Worm (Caenorhabditis elegans): Measurements from ENCODE around the gene lonp-2.
A peak's percentile ranks its signal among the peaks of the same experiment; 100 is the strongest.

lonp-2 gene

ce11 chrIII:12107441-12107840, at the start of gene lonp-2, which contains the start of gene cest-12:
TSS of gene lonp-2 (plus strand) at chrIII:12107774.
TSS of gene cest-12 (minus strand) at chrIII:12107541.
- TF ChIP-seq tab-1 (GFP tag; IDR thresholded peaks at IDR 0.05) (no peak), med-1 (GFP tag; optimal IDR thresholded peaks at IDR 0.05; ENCODE audit: insufficient read depth) (no peak), ref-1 (GFP tag; conservative IDR thresholded peaks at IDR 0.05) (no peak), klf-2 (GFP tag; conservative IDR thresholded peaks at IDR 0.05) (no peak), cog-1 (tag; optimal IDR thresholded peaks at IDR 0.05) (no peak), T22C8.4 (GFP tag; IDR thresholded peaks at IDR 0.05) (no peak), flt-1 (GFP tag; IDR thresholded peaks at IDR 0.05) (no peak), ztf-29 (GFP tag; IDR thresholded peaks at IDR 0.05) (no peak), ztf-23 (GFP tag; IDR thresholded peaks at IDR 0.05) (no peak)

- TF ChIP-seq T22C8.4 (GFP tag; IDR thresholded peaks at IDR 0.05), result no peak
- 0 out of 2 replicates have a peak, but pooled peaks have one; percentile 43 for TF ChIP-seq ztf-23 (GFP tag; IDR thresholded peaks at IDR 0.05)
- no peak for TF ChIP-seq med-1 (GFP tag; optimal IDR thresholded peaks at IDR 0.05; ENCODE audit: insufficient read depth)
- no peak for TF ChIP-seq ref-1 (GFP tag; conservative IDR thresholded peaks at IDR 0.05)
These were observed 49.1 kb upstream of the lonp-2 start, which contains the start of gene arx-3 for ce11 chrIII:12058429-12058828. TSS of gene arx-3 (minus strand) at chrIII:12058458.

ce11 chrIII:12059521-12059920, 48.1 kb upstream of the lonp-2 start:
- TF ChIP-seq ref-1 (GFP tag; conservative IDR thresholded peaks at IDR 0.05) (no peak), tab-1 (GFP tag; IDR thresholded peaks at IDR 0.05) (no peak), ztf-29 (GFP tag; IDR thresholded peaks at IDR 0.05) (no peak), T22C8.4 (GFP tag; IDR thresholded peaks at IDR 0.05) (no peak), cog-1 (tag; optimal IDR thresholded peaks at IDR 0.05) (no peak), med-1 (GFP tag; optimal IDR thresholded peaks at IDR 0.05; ENCODE audit: insufficient read depth) (no peak), flt-1 (GFP tag; IDR thresholded peaks at IDR 0.05) (no peak), ztf-23 (GFP tag; IDR thresholded peaks at IDR 0.05) (no peak), klf-2 (GFP tag; conservative IDR thresholded peaks at IDR 0.05) (no peak)

- TF ChIP-seq ztf-23 (GFP tag; IDR thresholded peaks at IDR 0.05) (no peak), ref-1 (GFP tag; conservative IDR thresholded peaks at IDR 0.05) (no peak), cog-1 (tag; optimal IDR thresholded peaks at IDR 0.05) (no peak), flt-1 (GFP tag; IDR thresholded peaks at IDR 0.05) (0 out of 2 replicates have a peak, but pooled peaks have one; percentile 16), ztf-29 (GFP tag; IDR thresholded peaks at IDR 0.05) (no peak), med-1 (GFP tag; optimal IDR thresholded peaks at IDR 0.05; ENCODE audit: insufficient read depth) (no peak)
These were observed 47.5 kb upstream of the lonp-2 start for ce11 chrIII:12060092-12060491.

- TF ChIP-seq med-1 (GFP tag; optimal IDR thresholded peaks at IDR 0.05; ENCODE audit: insufficient read depth) (no peak), tab-1 (GFP tag; IDR thresholded peaks at IDR 0.05) (0 out of 2 replicates have a peak, but pooled peaks have one; percentile 11)
These were observed 46.2 kb upstream of the lonp-2 start, which contains the start of gene zyg-8 for ce11 chrIII:12061413-12061812. TSS of gene zyg-8 (plus strand) at chrIII:12061713.

ce11 chrIII:12063934-12064333, 43.6 kb upstream of the lonp-2 start:
- TF ChIP-seq T22C8.4 (GFP tag; IDR thresholded peaks at IDR 0.05) (no peak), flt-1 (GFP tag; IDR thresholded peaks at IDR 0.05) (no peak), ztf-29 (GFP tag; IDR thresholded peaks at IDR 0.05) (no peak), cog-1 (tag; optimal IDR thresholded peaks at IDR 0.05) (no peak), klf-2 (GFP tag; conservative IDR thresholded peaks at IDR 0.05) (no peak), tab-1 (GFP tag; IDR thresholded peaks at IDR 0.05) (no peak), med-1 (GFP tag; optimal IDR thresholded peaks at IDR 0.05; ENCODE audit: insufficient read depth) (no peak), ref-1 (GFP tag; conservative IDR thresholded peaks at IDR 0.05) (no peak), ztf-23 (GFP tag; IDR thresholded peaks at IDR 0.05) (no peak)

- TF ChIP-seq flt-1 (GFP tag; IDR thresholded peaks at IDR 0.05) (no peak), T22C8.4 (GFP tag; IDR thresholded peaks at IDR 0.05) (no peak), ref-1 (GFP tag; conservative IDR thresholded peaks at IDR 0.05) (no peak), tab-1 (GFP tag; IDR thresholded peaks at IDR 0.05) (no peak), med-1 (GFP tag; optimal IDR thresholded peaks at IDR 0.05; ENCODE audit: insufficient read depth) (no peak)
These were observed 43.1 kb upstream of the lonp-2 start for ce11 chrIII:12064494-12064893.

- TF ChIP-seq T22C8.4 (GFP tag; IDR thresholded peaks at IDR 0.05) (no peak), ztf-29 (GFP tag; IDR thresholded peaks at IDR 0.05) (no peak)
These were observed 39.8 kb upstream of the lonp-2 start for ce11 chrIII:12067736-12068135.

- TF ChIP-seq tab-1 (GFP tag; IDR thresholded peaks at IDR 0.05) (no peak), cog-1 (tag; optimal IDR thresholded peaks at IDR 0.05) (no peak), flt-1 (GFP tag; IDR thresholded peaks at IDR 0.05) (no peak), klf-2 (GFP tag; conservative IDR thresholded peaks at IDR 0.05) (no peak), ref-1 (GFP tag; conservative IDR thresholded peaks at IDR 0.05) (no peak), ztf-23 (GFP tag; IDR thresholded peaks at IDR 0.05) (no peak), ztf-29 (GFP tag; IDR thresholded peaks at IDR 0.05) (no peak), T22C8.4 (GFP tag; IDR thresholded peaks at IDR 0.05) (no peak), med-1 (GFP tag; optimal IDR thresholded peaks at IDR 0.05; ENCODE audit: insufficient read depth) (no peak)
These were observed 30.1 kb upstream of the lonp-2 start, which contains the start of gene php-3 for ce11 chrIII:12077456-12077855. TSS of gene php-3 (minus strand) at chrIII:12077556.

- no peak for TF ChIP-seq tab-1 (GFP tag; IDR thresholded peaks at IDR 0.05)
- TF ChIP-seq klf-2 (GFP tag; conservative IDR thresholded peaks at IDR 0.05), result no peak
- no peak for TF ChIP-seq med-1 (GFP tag; optimal IDR thresholded peaks at IDR 0.05; ENCODE audit: insufficient read depth)
- TF ChIP-seq ztf-23 (GFP tag; IDR thresholded peaks at IDR 0.05), result peak; percentile 40; the same call in 1 of the 2 replicates
- TF ChIP-seq T22C8.4 (GFP tag; IDR thresholded peaks at IDR 0.05), result no peak
These were observed 25.5 kb upstream of the lonp-2 start for ce11 chrIII:12081992-12082628.

All from whole organism, midembryonic.